Worm (Caenorhabditis elegans) whole organism, early embryonic: ENCODE results near the gene C56E6.7.

Experiments
- F13C5.2 ChIP-seq: sonication (generic microtip); optimal IDR thresholded peaks from 2 replicates; lab custom pipeline; 2017; ENCODE audit warnings: mild to moderate bottlenecking, missing genetic modification characterization, inconsistent platforms, missing compliant biosample characterization
- ama-1 ChIP-seq: fragments of 150-350 bp; optimal IDR thresholded peaks from 2 replicates; lab custom pipeline; 2014
- ceh-13 ChIP-seq: fragments of 200-800 bp; sonication (Bioruptor generic); optimal IDR thresholded peaks from 2 replicates; lab custom pipeline; 2018; ENCODE audit warnings: mild to moderate bottlenecking, missing genetic modification characterization, missing compliant biosample characterization
- hmg-4 ChIP-seq: fragments of 200-800 bp; sonication (Bioruptor generic); optimal IDR thresholded peaks from 2 replicates; lab custom pipeline; 2018; ENCODE audit warnings: mild to moderate bottlenecking, missing genetic modification characterization, missing compliant biosample characterization
- scrt-1 ChIP-seq: fragments of 200-800 bp; sonication (Bioruptor generic); IDR thresholded peaks from 2 replicates; pipeline ENCODE4 v1.3.6; 2022; ENCODE audit warnings: missing genetic modification characterization, missing compliant biosample characterization
- sea-1 ChIP-seq: fragments of 200-800 bp; sonication (Bioruptor generic); conservative IDR thresholded peaks from 2 replicates; pipeline ENCODE4 v1.3.6; 2022; ENCODE audit warnings: missing genetic modification characterization, missing compliant biosample characterization
- tra-4 ChIP-seq: sonication (generic microtip); optimal IDR thresholded peaks from 2 replicates; lab custom pipeline; 2017; ENCODE audit warnings: missing genetic modification characterization, missing compliant biosample characterization

DNA sequence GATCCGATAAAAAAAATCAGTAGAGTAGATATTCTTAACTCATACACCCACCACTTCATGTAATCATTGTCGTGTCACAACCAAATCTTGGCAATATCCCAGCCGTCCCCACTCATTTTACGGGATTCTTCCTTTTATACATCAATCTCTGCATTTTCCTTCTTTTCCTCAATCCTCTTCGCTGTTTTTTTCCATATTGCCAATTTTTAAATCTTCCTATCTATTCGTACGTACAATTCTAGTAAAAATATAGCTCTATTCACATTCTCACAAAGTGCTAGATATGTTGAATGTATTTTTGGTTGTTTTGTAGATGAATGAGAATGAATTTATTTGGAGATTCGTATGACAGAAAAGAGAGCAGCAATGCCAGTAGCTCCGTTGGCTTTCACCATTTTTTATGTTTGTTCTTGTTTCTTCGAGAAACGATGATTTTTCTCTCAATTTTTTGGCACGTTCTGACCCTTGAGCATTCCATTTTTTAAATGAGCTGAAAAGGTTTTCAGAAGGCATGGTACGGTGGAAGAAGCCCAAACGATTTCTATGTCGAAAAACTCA lies 41.1 kb upstream of the C56E6.7 start, which contains the start of gene T28D9.16:
- TF ChIP-seq tra-4 (no peak), scrt-1 (GFP tag; lab: Robert Waterston, UW) (no peak), ceh-13 (GFP tag; lab: Kevin White, UChicago) (no peak), hmg-4 (GFP tag; lab: Kevin White, UChicago) (no peak), ama-1 (lab: Kevin White, UChicago) (no peak), sea-1 (GFP tag; lab: Robert Waterston, UW) (no peak), F13C5.2 (no peak)
